Fruit fly (Drosophila melanogaster) S2 (cell line): ENCODE data around the gene ND-15.

Source experiments
- CG8478 ChIP-seq: fragments of >200 bp; optimal IDR thresholded peaks from 2 replicates; lab custom pipeline; 2018
- CTCF ChIP-seq, 2 experiments: fragments of >200 bp; optimal IDR thresholded peaks; 2 replicates each; lab custom pipeline; 2018

DNA sequence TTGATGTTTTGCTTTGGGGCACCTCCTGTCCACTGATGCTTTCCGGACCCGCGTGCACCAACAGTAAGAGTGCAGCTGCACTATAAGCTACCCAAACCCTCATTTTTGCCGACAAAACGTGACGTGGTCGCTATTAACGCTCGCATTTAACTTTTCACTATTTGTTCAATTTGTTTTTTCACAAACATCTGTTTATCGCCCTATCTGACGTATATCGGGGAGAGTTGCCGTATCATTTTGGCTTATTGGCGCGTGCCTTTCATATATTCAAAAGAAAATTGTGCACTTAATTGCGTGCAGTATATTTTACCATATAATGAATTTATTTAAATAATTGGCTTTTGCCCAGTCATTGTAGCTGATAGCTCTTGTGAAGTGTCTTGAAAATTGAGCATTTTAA lies 8.0 kb upstream of the ND-15 start, which contains the start of the genes Nhe1 and Sam-S:
- TF ChIP-seq CTCF (optimal IDR thresholded peaks at IDR 0.05; lab: Kevin White, UChicago) = no peak
- TF ChIP-seq CG8478 = no peak
